Fruit fly (Drosophila melanogaster) whole organism, pupa: Measurements from ENCODE around the gene CG9147.

Source experiments
- CG10348 ChIP-seq: fragments of 200-800 bp; sonication (Bioruptor generic); IDR thresholded peaks from 2 replicates; pipeline ENCODE4 v1.3.6; 2022; ENCODE audit warnings: missing biosample characterization, missing genetic modification characterization
- CG13204 ChIP-seq: fragments of 200-800 bp; sonication (Bioruptor generic); optimal IDR thresholded peaks from 2 replicates; lab custom pipeline; 2018; ENCODE audit warnings: missing biosample characterization, mild to moderate bottlenecking, missing genetic modification characterization, moderate library complexity
- CG17806 ChIP-seq: fragments of 200-800 bp; sonication (Bioruptor generic); optimal IDR thresholded peaks from 2 replicates; lab custom pipeline; 2018; ENCODE audit warnings: missing biosample characterization, mild to moderate bottlenecking, missing genetic modification characterization, moderate library complexity
- CG32121 ChIP-seq: fragments of 200-800 bp; sonication (Bioruptor generic); IDR thresholded peaks from 2 replicates; pipeline ENCODE4 v1.3.6; 2022; ENCODE audit warnings: missing biosample characterization, missing genetic modification characterization
- CG4496 ChIP-seq: fragments of 200-800 bp; sonication (Bioruptor generic); IDR thresholded peaks from 3 replicates; pipeline ENCODE4 v1.3.6; 2022; ENCODE audit warnings: missing biosample characterization, missing genetic modification characterization
- CG8301 ChIP-seq: fragments of 200-800 bp; sonication (Bioruptor generic); optimal IDR thresholded peaks from 2 replicates; lab custom pipeline; 2018; ENCODE audit warnings: missing biosample characterization, mild to moderate bottlenecking, missing genetic modification characterization
- CG9948 ChIP-seq: fragments of 200-800 bp; sonication (Bioruptor generic); optimal IDR thresholded peaks from 2 replicates; lab custom pipeline; 2018; ENCODE audit warnings: missing biosample characterization, mild to moderate bottlenecking, missing genetic modification characterization, moderate library complexity
- Ets98B ChIP-seq: fragments of 200-800 bp; sonication (Bioruptor generic); IDR thresholded peaks from 2 replicates; pipeline ENCODE4 v1.3.6; 2022; ENCODE audit warnings: missing biosample characterization, missing genetic modification characterization
- Pif1B ChIP-seq: fragments of 200-800 bp; sonication (Bioruptor generic); optimal IDR thresholded peaks from 3 replicates; lab custom pipeline; 2016; ENCODE audit warnings: missing biosample characterization, missing genetic modification characterization
- Snoo ChIP-seq: fragments of 200-800 bp; sonication (Bioruptor generic); optimal IDR thresholded peaks from 3 replicates; lab custom pipeline; 2017; ENCODE audit warnings: missing biosample characterization, mild to moderate bottlenecking, missing genetic modification characterization, inconsistent platforms
- fd96Ca ChIP-seq: fragments of 200-800 bp; sonication (Bioruptor generic); IDR thresholded peaks from 3 replicates; pipeline ENCODE4 v1.3.6; 2022; ENCODE audit warnings: missing biosample characterization, missing genetic modification characterization
- gl ChIP-seq: fragments of 200-800 bp; sonication (Bioruptor generic); optimal IDR thresholded peaks from 2 replicates; lab custom pipeline; 2018; ENCODE audit warnings: missing biosample characterization, mild to moderate bottlenecking, missing genetic modification characterization
- rn ChIP-seq: fragments of 200-800 bp; sonication (Bioruptor generic); IDR thresholded peaks from 2 replicates; pipeline ENCODE4 v1.3.6; 2022; ENCODE audit warnings: missing biosample characterization, missing genetic modification characterization

DNA sequence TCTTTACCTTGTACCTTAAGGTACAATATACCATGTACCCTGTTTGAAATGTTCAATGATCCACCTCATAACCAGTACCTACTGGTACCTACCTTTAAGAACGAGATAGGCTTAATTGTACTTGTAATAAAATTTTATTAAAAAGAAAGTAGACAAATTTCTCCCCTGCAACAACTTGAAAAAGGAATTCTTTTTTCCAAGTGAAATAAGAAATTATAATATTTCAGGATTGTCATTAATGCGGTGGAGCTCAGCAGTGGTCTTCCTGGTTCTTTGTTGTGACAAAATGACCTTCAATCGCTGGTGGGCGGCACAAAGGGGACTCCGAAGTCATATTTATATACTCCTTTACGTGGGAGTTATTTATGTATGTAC is 33.5 kb downstream of the CG9147 start:
- TF ChIP-seq gl (tag; lab: Kevin White, UChicago) = no peak
- TF ChIP-seq CG4496 (GFP tag; lab: Robert Waterston, UW) = no peak
- no peak for TF ChIP-seq CG13204 (GFP tag; lab: Kevin White, UChicago)
- no peak for TF ChIP-seq CG32121 (GFP tag; lab: Robert Waterston, UW)
- no peak for TF ChIP-seq rn (GFP tag; lab: Robert Waterston, UW)
- no peak for TF ChIP-seq CG9948 (tag; lab: Kevin White, UChicago)
- no peak for TF ChIP-seq Pif1B
- TF ChIP-seq Snoo (tag; lab: Kevin White, UChicago) = no peak
- TF ChIP-seq CG17806 (tag; lab: Kevin White, UChicago) = no peak
- no peak for TF ChIP-seq Ets98B (GFP tag; lab: Robert Waterston, UW)
- no peak for TF ChIP-seq CG10348 (GFP tag; lab: Robert Waterston, UW)
- no peak for TF ChIP-seq CG8301 (tag; lab: Kevin White, UChicago)
- no peak for TF ChIP-seq fd96Ca (GFP tag; lab: Robert Waterston, UW)
